Fruit fly (Drosophila melanogaster) ovary, adult (tissue): Measurements from ENCODE around the gene CG8117.
A peak's percentile ranks its signal among the peaks of the same experiment; 100 is the strongest.

Source experiments
- CG17801 ChIP-seq: fragments of 200-800 bp; optimal IDR thresholded peaks from 2 replicates; lab custom pipeline; 2019; ENCODE audit warnings: missing biosample characterization, mild to moderate bottlenecking, missing genetic modification characterization, moderate library complexity; ENCODE audit not compliant: partially characterized antibody

The CG8117 gene

DNA sequence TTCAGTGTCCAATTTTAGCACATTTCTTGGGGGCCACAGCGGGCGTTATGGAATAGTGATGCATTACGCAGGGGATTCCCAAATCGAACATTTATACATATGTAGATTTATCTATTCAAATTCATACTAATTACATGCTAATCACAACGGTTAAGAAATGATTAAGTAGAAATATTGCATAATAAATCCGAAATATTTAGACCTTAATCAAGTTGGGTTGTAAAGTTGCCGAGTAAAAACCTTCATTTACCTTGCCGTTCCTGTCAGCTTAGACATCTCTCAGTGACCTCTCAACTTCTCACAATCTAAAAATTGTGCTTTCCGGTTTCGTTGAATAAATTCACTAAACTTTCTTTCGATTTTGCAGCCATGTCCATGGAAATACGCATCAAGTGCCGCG is at the start of gene CG8117:
Gene CG8117, plus strand, starts transcription at position 301 of the 400 bp plus-strand sequence.
- TF ChIP-seq CG17801 (GFP tag; lab: Kevin White, UChicago), result no peak

DNA sequence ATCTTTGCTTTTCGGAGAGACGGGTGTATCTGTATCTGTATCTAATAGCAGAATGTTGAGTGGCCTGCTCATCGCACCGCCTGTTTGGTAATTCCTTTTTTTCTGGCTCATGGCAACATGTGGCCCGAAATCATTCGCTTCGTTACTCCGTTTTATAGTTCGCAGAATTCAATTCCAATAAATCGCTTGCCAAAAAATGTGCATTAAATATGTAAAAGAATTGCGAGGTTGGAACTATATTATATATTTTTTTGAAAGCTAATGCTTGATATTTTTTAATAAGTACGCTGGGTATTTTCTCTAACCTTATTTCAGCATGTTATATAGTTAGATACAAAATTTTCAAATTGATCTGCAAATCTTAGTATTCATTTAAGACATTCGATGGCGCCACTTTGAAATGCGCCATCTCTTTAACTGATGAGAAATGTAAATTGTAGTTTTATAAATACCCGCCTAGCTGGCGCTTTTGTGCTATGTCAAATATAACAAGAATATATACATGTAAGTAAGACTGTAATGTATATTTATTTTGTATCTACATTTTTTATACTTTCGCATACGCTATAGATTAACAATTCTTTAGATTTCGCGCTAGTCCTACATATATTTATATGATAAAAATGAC is 49.7 kb upstream of the CG8117 start:
- TF ChIP-seq CG17801 (GFP tag; lab: Kevin White, UChicago), result no peak

DNA sequence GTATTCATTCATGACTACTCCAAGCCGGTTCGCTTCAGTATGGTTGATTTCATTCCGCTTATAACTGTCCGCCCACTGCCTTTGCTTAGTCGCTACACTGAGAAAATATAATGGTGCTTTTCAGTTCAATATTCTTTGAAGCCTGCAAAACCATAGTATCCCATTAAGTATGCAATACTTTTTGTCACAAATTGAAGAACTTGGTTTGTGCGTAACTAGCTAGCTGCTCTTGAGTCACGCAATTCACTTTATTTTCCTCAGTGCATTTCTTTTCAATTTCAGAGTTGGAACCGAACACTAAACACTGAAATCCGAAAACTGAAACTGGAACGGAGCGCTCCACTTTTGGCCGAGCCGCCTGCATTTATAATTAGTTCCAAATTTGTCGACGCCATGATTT is 44.3 kb upstream of the CG8117 start:
- TF ChIP-seq CG17801 (GFP tag; lab: Kevin White, UChicago), result no peak

DNA sequence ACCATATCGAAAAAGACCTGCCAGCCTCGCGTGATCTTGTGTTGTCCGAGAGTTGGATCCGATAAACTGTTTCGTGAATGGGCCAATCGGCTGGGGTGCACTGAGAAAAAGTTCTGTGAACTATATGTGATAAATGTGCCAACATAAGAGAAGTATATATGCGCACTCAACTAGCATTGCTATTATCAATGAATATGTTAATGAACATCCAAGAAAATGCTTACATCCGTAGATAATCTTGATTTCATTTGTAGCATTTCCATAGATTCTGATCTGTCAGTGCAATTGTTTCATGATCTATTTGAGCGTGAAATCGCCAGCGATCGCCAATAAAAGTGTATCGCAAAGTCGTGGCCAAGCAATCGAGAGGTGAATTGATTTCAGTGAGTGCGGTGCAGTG is 42.7 kb upstream of the CG8117 start:
- no peak for TF ChIP-seq CG17801 (GFP tag; lab: Kevin White, UChicago)

DNA sequence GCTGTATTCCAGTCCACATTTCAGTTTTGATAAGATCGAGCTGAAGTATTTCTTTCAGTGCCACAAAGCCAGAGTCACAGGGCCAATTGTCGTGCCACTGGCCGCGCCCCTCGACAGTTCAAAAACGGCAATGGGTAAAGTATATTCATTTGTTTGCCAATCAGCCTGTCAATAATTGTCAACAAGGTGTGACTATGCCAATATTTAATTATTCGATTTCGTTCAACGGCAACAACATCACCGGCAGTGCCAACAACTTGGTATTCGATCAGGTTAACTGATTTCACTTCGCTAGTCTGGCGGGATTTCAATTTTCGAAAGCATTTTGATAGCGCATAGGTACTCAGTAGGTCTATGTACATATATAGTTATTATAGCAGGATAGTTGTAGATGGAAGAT is 41.6 kb upstream of the CG8117 start:
- no peak for TF ChIP-seq CG17801 (GFP tag; lab: Kevin White, UChicago)

DNA sequence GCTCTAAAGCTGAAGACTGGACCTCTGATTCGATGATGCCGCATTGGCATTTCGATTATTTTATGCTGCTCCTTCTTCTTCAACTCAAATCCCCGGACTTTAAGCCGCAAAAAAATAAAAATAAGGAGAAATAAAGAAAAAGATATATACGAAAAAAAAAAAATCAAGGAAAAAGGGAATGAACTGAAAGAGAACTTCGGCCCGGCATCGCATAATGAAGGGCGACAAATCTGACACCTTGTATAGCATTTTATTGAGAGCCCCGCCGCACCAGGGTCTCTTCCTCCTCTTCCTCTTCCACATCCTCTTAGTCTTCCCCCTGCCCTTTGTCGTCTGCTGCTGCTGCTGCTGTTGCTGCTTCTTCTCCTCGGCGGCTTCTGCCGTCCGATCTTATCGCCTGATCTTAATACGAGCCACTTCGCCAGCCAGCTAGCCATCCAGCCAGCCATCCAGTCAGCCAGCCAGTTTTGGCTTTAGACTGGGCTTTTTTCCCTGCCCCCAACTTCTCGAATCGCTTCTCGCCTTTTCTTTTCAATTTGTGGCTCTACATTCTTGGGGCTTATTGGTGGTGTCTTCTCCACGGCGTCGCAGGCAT is 35.2 kb upstream of the CG8117 start:
- no peak for TF ChIP-seq CG17801 (GFP tag; lab: Kevin White, UChicago)

DNA sequence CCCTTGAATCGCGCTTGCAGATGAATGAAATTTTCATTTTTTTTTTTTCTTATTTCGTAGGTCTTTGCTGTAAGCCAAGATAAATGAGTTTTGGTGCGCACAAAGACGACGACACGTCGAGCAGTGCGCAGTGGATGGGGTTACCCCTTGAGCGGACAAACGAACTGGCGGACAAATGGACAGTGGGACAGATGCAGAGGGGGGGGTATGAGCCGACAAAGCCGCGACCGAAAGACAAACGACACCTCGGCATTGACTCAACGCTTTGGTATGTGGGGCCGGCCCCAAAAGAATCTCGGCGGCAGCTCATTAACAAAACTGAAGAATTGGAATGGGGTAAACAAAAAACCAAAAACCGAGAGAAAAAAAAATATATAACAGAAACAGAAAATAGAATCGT is 34.7 kb upstream of the CG8117 start:
- no peak for TF ChIP-seq CG17801 (GFP tag; lab: Kevin White, UChicago)

DNA sequence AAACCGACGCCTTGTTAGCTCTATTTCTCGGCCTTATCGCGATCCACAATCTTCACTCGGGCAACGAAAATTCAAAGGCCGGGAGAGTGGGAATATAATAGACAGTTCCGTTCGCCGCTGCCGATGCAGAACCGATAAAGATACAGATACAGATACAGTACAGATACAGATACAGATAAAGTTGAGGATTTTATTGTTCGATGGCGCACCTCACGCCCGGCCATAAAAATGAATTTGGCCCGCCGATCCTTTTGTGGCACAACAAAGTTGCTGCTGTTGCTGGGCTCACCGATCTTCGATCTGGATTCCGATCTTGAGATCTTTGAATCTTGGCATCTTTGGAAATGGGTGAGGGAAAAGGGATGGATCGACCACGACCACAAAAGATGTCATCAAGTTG is 33.8 kb upstream of the CG8117 start:
- TF ChIP-seq CG17801 (GFP tag; lab: Kevin White, UChicago), result no peak

DNA sequence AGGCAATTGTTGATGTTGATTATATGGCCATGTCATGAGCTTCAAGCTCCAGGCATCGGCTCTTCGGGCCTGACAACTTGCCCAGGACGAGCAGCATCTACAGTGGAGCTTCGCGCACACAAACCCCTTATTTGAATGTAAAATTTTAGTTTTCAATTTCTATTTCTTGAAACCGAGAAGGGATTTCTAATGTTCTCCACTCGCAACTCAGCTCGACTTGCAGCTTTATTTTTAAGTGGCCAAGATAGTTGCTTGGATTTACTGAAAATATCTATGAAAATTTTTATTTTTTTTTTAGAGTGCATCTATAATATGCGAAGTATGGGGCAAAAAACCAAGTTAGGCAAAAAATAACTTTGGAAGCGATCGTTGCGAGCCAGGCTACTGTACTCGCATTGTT is 33.1 kb upstream of the CG8117 start:
- TF ChIP-seq CG17801 (GFP tag; lab: Kevin White, UChicago), result no peak

DNA sequence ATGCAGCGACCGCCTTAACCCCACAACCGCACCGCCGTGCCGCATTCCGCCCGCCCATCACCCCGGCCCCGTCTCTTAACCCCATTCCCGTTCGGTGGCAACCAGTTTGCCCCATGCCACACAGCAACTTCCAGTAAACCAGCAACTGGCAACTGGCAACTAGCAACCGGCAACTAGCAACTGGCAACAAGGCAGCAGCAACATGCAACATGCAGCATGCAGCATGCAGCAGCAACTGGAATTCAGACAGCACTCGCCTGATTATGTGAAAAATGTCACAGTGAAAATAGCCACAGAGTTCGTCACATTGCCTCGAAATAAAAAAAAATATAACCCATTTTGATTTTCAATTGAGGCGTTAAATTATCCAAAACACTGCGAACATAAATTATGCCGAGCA is 32.2 kb upstream of the CG8117 start:
- TF ChIP-seq CG17801 (GFP tag; lab: Kevin White, UChicago), result no peak

DNA sequence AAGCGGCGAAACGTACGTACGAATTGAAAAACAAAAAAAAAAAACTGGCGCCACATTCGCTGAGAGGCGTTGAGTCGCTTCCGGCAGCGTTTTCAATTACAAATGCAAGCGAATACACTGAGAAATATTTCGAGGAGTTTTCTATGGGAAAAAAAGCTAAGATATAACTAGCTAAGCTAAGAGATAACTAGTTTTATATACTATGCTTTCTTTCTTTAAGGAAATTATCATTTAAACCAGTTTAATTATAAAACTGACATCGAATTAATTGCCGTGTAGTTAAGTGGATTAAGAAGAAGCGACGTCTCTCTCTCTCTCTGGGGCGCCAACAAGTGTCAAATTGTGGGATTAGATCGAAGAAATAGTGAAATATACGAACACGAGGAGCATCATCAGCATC is 28.6 kb upstream of the CG8117 start:
- TF ChIP-seq CG17801 (GFP tag; lab: Kevin White, UChicago), result peak; percentile 30

DNA sequence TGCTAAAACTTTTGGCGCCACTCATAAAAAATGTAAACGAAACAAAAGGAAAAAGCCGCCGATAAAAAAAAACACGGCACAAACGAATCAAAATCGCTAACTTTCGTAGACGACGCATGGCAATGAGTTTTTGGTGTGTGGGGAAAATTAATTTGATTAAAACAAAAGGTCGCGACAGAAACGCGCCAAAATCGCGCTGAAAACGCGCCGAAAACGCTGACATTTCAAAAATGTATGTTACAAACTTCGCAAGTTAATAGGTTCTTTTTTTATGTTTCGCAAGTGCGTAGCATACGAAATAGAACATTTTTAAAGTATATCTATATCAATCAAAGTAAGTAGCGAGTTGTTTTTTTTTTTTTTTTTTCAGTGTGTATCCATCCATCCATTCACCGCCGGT is 28.0 kb upstream of the CG8117 start:
- TF ChIP-seq CG17801 (GFP tag; lab: Kevin White, UChicago), result no peak

DNA sequence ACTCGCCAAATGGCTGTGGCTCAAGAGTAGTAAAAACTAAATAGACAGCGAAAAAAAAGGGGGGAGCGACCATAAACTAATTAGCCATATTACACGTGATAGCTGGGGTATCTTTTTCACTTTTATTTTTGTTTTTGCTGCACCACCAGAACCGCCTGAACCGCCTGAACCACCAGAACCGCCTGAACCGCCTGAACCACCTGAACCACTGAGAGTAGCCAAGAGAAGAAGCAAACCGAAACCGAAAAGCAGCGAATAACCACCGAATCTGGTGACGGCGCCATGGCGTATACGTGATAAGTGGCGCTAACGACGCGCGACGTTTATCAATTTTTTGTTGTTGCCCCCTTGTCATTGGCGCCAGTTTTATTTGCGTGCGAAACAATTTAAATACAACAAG is 27.5 kb upstream of the CG8117 start:
- no peak for TF ChIP-seq CG17801 (GFP tag; lab: Kevin White, UChicago)

DNA sequence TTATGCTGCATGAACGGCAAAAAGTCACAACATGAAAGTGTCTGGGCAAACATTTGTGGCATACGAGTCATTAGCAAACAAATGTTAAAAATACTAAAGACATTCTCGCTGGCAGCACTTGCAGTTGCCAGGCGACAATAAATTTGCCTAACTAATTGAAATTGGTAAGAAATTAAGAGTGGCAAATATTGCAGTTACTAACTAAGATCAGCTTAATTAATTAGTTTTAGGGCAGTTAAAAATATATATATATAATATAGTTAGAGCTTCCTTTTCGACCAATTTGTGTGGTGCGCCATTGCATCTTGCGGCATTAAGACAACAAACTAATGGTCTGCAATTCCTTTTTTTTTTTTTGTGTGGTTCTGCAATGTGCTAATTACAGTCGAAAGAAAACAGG is 26.1 kb upstream of the CG8117 start:
- TF ChIP-seq CG17801 (GFP tag; lab: Kevin White, UChicago), result no peak

DNA sequence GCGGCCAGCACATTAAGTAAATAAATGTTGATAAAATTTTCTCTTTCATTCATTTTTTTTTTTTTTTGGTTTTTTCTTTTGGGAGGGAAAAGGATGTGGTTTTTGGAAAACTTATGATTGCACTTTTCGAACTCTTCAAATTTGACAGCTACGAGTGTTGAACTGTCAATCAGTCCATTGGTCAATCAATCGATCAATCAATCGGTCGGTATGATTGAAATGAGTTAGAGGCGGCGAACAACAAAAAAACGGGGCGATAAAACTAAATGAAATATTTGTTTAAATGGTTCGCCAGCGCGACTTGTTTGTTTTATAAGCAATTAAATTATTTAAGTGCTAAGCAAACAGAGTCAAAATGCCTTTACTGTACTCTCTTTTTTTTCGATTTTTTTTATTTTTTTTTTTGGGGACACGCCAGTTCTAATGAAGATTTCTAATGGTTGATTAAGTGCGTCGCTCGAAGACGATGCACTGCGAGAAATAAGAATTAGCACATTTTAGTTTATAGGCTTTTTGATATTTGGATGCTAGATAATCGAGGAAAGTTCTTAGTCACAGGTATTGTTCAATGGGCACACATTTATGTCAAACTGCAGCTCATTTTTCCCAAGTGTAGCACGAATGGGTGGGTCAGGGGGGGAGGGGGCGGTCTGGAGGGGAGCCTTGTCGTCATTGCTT is 24.9 kb upstream of the CG8117 start:
- no peak for TF ChIP-seq CG17801 (GFP tag; lab: Kevin White, UChicago)

DNA sequence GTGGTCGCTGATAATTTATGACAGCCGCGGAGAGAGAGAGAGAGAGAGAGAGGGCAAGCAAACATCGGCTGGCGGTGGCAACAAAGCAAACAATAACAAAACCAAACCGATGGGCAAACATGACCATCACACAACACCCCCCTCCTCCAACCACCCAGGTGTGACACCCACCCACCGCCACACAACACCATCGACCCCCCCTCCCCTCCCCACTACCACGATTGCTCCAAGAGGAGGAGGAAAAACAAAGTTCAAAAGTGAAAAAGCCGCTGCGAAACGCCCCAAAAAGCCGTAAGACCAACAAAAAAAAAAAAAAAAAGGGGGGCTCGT is 24.4 kb upstream of the CG8117 start:
- TF ChIP-seq CG17801 (GFP tag; lab: Kevin White, UChicago), result no peak
